Worm (Caenorhabditis elegans): Measurements from ENCODE around the gene ras-2.
"Not testable (repeated sequence)": the region's sequence is repeated elsewhere in the genome, so short reads cannot be mapped to it uniquely, and the experiment has no call there.

The ras-2 gene

ce11 chrIII:4742620-4743019, 2.7 kb upstream of the ras-2 start, which contains the start of gene twk-6:
Gene twk-6, plus strand, starts transcription at chrIII:4742920.
- not testable (repeated sequence) for TF ChIP-seq unc-62 (GFP tag; optimal IDR thresholded peaks at IDR 0.05)

ce11 chrIII:4740820-4741219, 945 bp upstream of the ras-2 start:
- no peak for TF ChIP-seq unc-62 (GFP tag; optimal IDR thresholded peaks at IDR 0.05)

- no peak for TF ChIP-seq unc-62 (GFP tag; optimal IDR thresholded peaks at IDR 0.05)
Measured at ce11 chrIII:4735443-4735842, 4.4 kb downstream of the ras-2 start, which contains the start of gene F17C8.7. Gene F17C8.7, plus strand, starts transcription at chrIII:4735743.

ce11 chrIII:4734056-4734455, 5.8 kb downstream of the ras-2 start, which contains the start of gene F17C8.9:
Gene F17C8.9, plus strand, starts transcription at chrIII:4734356.
- TF ChIP-seq unc-62 (GFP tag; optimal IDR thresholded peaks at IDR 0.05): no peak

ce11 chrIII:4731295-4731988, 8.4 kb downstream of the ras-2 start, which contains the start of gene F17C8.3:
Gene F17C8.3, plus strand, starts transcription at chrIII:4731938.
- TF ChIP-seq unc-62 (GFP tag; optimal IDR thresholded peaks at IDR 0.05): no peak

- no peak for TF ChIP-seq unc-62 (GFP tag; optimal IDR thresholded peaks at IDR 0.05)
Measured at ce11 chrIII:4723922-4724321, 16.0 kb downstream of the ras-2 start.

ce11 chrIII:4721750-4722149, 18.1 kb downstream of the ras-2 start, which contains the start of gene acy-1:
Gene acy-1, plus strand, starts transcription at chrIII:4722095.
- TF ChIP-seq unc-62 (GFP tag; optimal IDR thresholded peaks at IDR 0.05): no peak

- no peak for TF ChIP-seq unc-62 (GFP tag; optimal IDR thresholded peaks at IDR 0.05)
Measured at ce11 chrIII:4720620-4721227, 19.2 kb downstream of the ras-2 start, which contains the start of gene emb-5. Gene emb-5, minus strand, starts transcription at chrIII:4720670.

- no peak for TF ChIP-seq unc-62 (GFP tag; optimal IDR thresholded peaks at IDR 0.05)
Measured at ce11 chrIII:4715088-4715487, 24.8 kb downstream of the ras-2 start, which contains the start of gene him-18. Gene him-18, minus strand, starts transcription at chrIII:4715188.

- TF ChIP-seq unc-62 (GFP tag; optimal IDR thresholded peaks at IDR 0.05): no peak
Measured at ce11 chrIII:4708909-4709308, 31.0 kb downstream of the ras-2 start, which contains the start of gene T04A8.18. Gene T04A8.18, plus strand, starts transcription at chrIII:4709209.

- TF ChIP-seq unc-62 (GFP tag; optimal IDR thresholded peaks at IDR 0.05): no peak
Measured at ce11 chrIII:4706678-4707077, 33.2 kb downstream of the ras-2 start, which contains the start of gene T04A8.13. Gene T04A8.13, plus strand, starts transcription at chrIII:4706978.

ce11 chrIII:4705207-4705606, 34.7 kb downstream of the ras-2 start, which contains the start of gene pgap-2:
Gene pgap-2, plus strand, starts transcription at chrIII:4705507.
- TF ChIP-seq unc-62 (GFP tag; optimal IDR thresholded peaks at IDR 0.05): no peak

- TF ChIP-seq unc-62 (GFP tag; optimal IDR thresholded peaks at IDR 0.05): no peak
Measured at ce11 chrIII:4703932-4704454, 35.9 kb downstream of the ras-2 start, which contains the start of the genes clp-2 and mrpl-16. Gene clp-2, minus strand, starts transcription at chrIII:4704025. Gene mrpl-16, plus strand, starts transcription at chrIII:4704404.

ce11 chrIII:4699922-4700321, 40.0 kb downstream of the ras-2 start, which contains the start of gene sel-13:
Gene sel-13, minus strand, starts transcription at chrIII:4700224.
- no peak for TF ChIP-seq unc-62 (GFP tag; optimal IDR thresholded peaks at IDR 0.05)

- no peak for TF ChIP-seq unc-62 (GFP tag; optimal IDR thresholded peaks at IDR 0.05)
Measured at ce11 chrIII:4697819-4698218, 42.1 kb downstream of the ras-2 start, which contains the start of gene dnj-18. Gene dnj-18, plus strand, starts transcription at chrIII:4698119.

ce11 chrIII:4696903-4697302, 43.0 kb downstream of the ras-2 start:
- TF ChIP-seq unc-62 (GFP tag; optimal IDR thresholded peaks at IDR 0.05): no peak

Data from whole organism, dauer.